Worm (Caenorhabditis elegans) whole organism, L4 larva: ENCODE results near the gene enol-1.

Experiments used
- fos-1 ChIP-seq: fragments of 150-350 bp; optimal IDR thresholded peaks from 2 replicates; lab custom pipeline; 2014; ENCODE audit warnings: missing biosample characterization, missing genetic modification characterization
- lin-15B ChIP-seq: fragments of 150-350 bp; sonication (generic microtip); optimal IDR thresholded peaks from 3 replicates; lab custom pipeline; 2014; ENCODE audit warnings: missing biosample characterization, missing genetic modification characterization
- lsy-2 ChIP-seq, 2 experiments: fragments of 150-350 bp in 1 of 2; sonication (generic microtip) in 1 of 2; optimal IDR thresholded peaks; 2 replicates each; lab custom pipeline; 2014 to 2017; ENCODE audit warnings: missing biosample characterization in 2 of 2, missing genetic modification characterization in 2 of 2
- pha-4 ChIP-seq, 2 experiments: fragments of 150-350 bp in 1 of 2; fragments of 200-800 bp in 1 of 2; sonication (Bioruptor generic) in 1 of 2; IDR thresholded peaks in 1 of 2; optimal IDR thresholded peaks in 1 of 2; 2 replicates each; pipeline versions ENCODE4 v1.3.6 to Lab custom; 2014 to 2022; ENCODE audit warnings: missing genetic modification characterization in 2 of 2, missing genetic modification reagents in 2 of 2, missing biosample characterization in 1 of 2, missing compliant biosample characterization in 1 of 2
- unc-130 ChIP-seq: sonication (generic microtip); optimal IDR thresholded peaks from 2 replicates; lab custom pipeline; 2016; ENCODE audit warnings: missing genetic modification reagents, missing genetic modification characterization, missing compliant biosample characterization
- unc-62 ChIP-seq, 3 experiments: fragments of 150-350 bp in 1 of 3; sonication (generic microtip); optimal IDR thresholded peaks in 2 of 3; peaks in 1 of 3; 1 replicate in 1 of 3; 2 replicates in 2 of 3; lab custom pipeline; 2014 to 2017; ENCODE audit warnings: missing biosample characterization in 3 of 3, missing genetic modification characterization in 3 of 3, missing genetic modification reagents in 3 of 3, missing genotype in 1 of 3
- zag-1 ChIP-seq: fragments of 150-350 bp; optimal IDR thresholded peaks from 2 replicates; lab custom pipeline; 2014; ENCODE audit warnings: missing biosample characterization, missing genetic modification characterization
- ztf-11 ChIP-seq: fragments of 150-350 bp; optimal IDR thresholded peaks from 2 replicates; lab custom pipeline; 2014; ENCODE audit warnings: missing biosample characterization, missing genetic modification characterization

- TF ChIP-seq ztf-11 (tag; lab: Kevin White, UChicago) (no peak), fos-1 (tag; lab: Kevin White, UChicago) (no peak), pha-4 (GFP tag; IDR thresholded peaks at IDR 0.05; lab: Robert Waterston, UW) (no peak), pha-4 (tag; optimal IDR thresholded peaks at IDR 0.05; lab: Kevin White, UChicago) (no peak), lin-15B (no peak), zag-1 (tag; lab: Kevin White, UChicago) (no peak), lsy-2 (tag; optimal IDR thresholded peaks at IDR 0.05; lab: Kevin White, UChicago) (no peak), unc-62 (GFP tag; optimal IDR thresholded peaks at IDR 0.05 in 1 of 2; lab: Kevin White, UChicago) (no peak), unc-62 (tag; optimal IDR thresholded peaks at IDR 0.05; lab: Kevin White, UChicago) (no peak), unc-130 (no peak)
Measured at ce11 chrII:8920315-8920714, 10.5 kb upstream of the enol-1 start.
